Worm (Caenorhabditis elegans) whole organism, young adult: ENCODE measurements around the gene frpr-7.

ENCODE experiments used
- C17E4.6 ChIP-seq: fragments of 200-800 bp; sonication (Bioruptor generic); IDR thresholded peaks from 2 replicates; pipeline ENCODE4 v1.3.6; 2022; ENCODE audit warnings: missing genetic modification reagents, missing genetic modification characterization, missing compliant biosample characterization
- F39B2.1 ChIP-seq: fragments of 200-800 bp; sonication (Bioruptor generic); IDR thresholded peaks from 2 replicates; pipeline ENCODE4 v1.3.6; 2022; ENCODE audit warnings: missing genetic modification reagents, missing genetic modification characterization, missing compliant biosample characterization
- F49E8.2 ChIP-seq: sonication (generic microtip); optimal IDR thresholded peaks from 3 replicates; lab custom pipeline; 2017; ENCODE audit warnings: missing genetic modification characterization, mild to moderate bottlenecking, missing compliant biosample characterization, antibody characterized with exemption, moderate library complexity; ENCODE audit not compliant: insufficient read depth
- F55B11.4 ChIP-seq: sonication (generic microtip); optimal IDR thresholded peaks from 2 replicates; lab custom pipeline; 2016; ENCODE audit warnings: missing compliant biosample characterization, missing genetic modification characterization, borderline replicate concordance; ENCODE audit not compliant: insufficient read depth
- F57A8.1 ChIP-seq: fragments of 200-800 bp; sonication (Bioruptor generic); optimal IDR thresholded peaks from 2 replicates; lab custom pipeline; 2018; ENCODE audit warnings: mild to moderate bottlenecking, missing genetic modification characterization, moderate library complexity, missing compliant biosample characterization
- Y53G8AR.9 ChIP-seq: fragments of 200-800 bp; sonication (Bioruptor generic); conservative IDR thresholded peaks from 2 replicates; pipeline ENCODE4 v1.3.6; 2022; ENCODE audit warnings: missing genetic modification reagents, missing genetic modification characterization, missing compliant biosample characterization
- Y56A3A.18 ChIP-seq: fragments of 200-800 bp; sonication (Bioruptor generic); IDR thresholded peaks from 2 replicates; pipeline ENCODE4 v1.3.6; 2022; ENCODE audit warnings: missing genetic modification reagents, missing genetic modification characterization, missing compliant biosample characterization
- ZK185.1 ChIP-seq: sonication (generic microtip); optimal IDR thresholded peaks from 2 replicates; lab custom pipeline; 2016; ENCODE audit warnings: mild to moderate bottlenecking, missing genetic modification characterization, missing compliant biosample characterization; ENCODE audit not compliant: poor library complexity, severe bottlenecking
- akir-1 ChIP-seq: fragments of 200-800 bp; sonication (Bioruptor generic); optimal IDR thresholded peaks from 2 replicates; lab custom pipeline; 2018; ENCODE audit warnings: mild to moderate bottlenecking, missing genetic modification characterization, moderate library complexity, missing compliant biosample characterization
- ama-1 ChIP-seq, 3 experiments: fragments of 150-350 bp in 1 of 3; sonication (generic microtip) in 2 of 3; optimal IDR thresholded peaks; 2 replicates each; lab custom pipeline; 2014 to 2018; ENCODE audit warnings: missing biosample characterization in 2 of 3, missing genetic modification characterization in 2 of 3, missing genetic modification reagents in 2 of 3
- aptf-3 ChIP-seq: fragments of 200-800 bp; sonication (Bioruptor generic); IDR thresholded peaks from 2 replicates; pipeline ENCODE4 v1.3.6; 2022; ENCODE audit warnings: missing genetic modification characterization, missing compliant biosample characterization
- attf-3 ChIP-seq: fragments of 200-800 bp; sonication (Bioruptor generic); conservative IDR thresholded peaks from 2 replicates; pipeline ENCODE4 v1.3.6; 2022; ENCODE audit warnings: missing genetic modification reagents, missing genetic modification characterization, missing compliant biosample characterization
- bed-1 ChIP-seq: fragments of 200-800 bp; sonication (Bioruptor generic); IDR thresholded peaks from 2 replicates; pipeline ENCODE4 v1.3.6; 2022; ENCODE audit warnings: missing genetic modification reagents, missing genetic modification characterization, missing compliant biosample characterization
- bed-2 ChIP-seq: fragments of 200-800 bp; sonication (Bioruptor generic); IDR thresholded peaks from 2 replicates; pipeline ENCODE4 v1.3.6; 2022; ENCODE audit warnings: missing genetic modification reagents, missing genetic modification characterization, missing compliant biosample characterization
- cebp-1 ChIP-seq, 2 experiments: fragments of 200-800 bp in 1 of 2; sonication (Bioruptor generic) in 1 of 2; sonication (generic microtip) in 1 of 2; IDR thresholded peaks in 1 of 2; optimal IDR thresholded peaks in 1 of 2; 2 replicates each; pipeline versions ENCODE4 v1.3.6 to Lab custom; 2017 to 2022; ENCODE audit warnings: missing compliant biosample characterization in 2 of 2, missing genetic modification characterization in 2 of 2, mild to moderate bottlenecking in 1 of 2, missing genetic modification reagents in 1 of 2, moderate library complexity in 1 of 2
- cebp-2 ChIP-seq: fragments of 200-800 bp; sonication (Bioruptor generic); IDR thresholded peaks from 2 replicates; pipeline ENCODE4 v1.3.6; 2022; ENCODE audit warnings: missing genetic modification characterization, missing compliant biosample characterization
- ceh-27 ChIP-seq: fragments of 200-800 bp; sonication (Bioruptor generic); optimal IDR thresholded peaks from 2 replicates; lab custom pipeline; 2018; ENCODE audit warnings: mild to moderate bottlenecking, missing genetic modification characterization, moderate library complexity, missing compliant biosample characterization
- ceh-40 ChIP-seq: fragments of 200-800 bp; sonication (Bioruptor generic); IDR thresholded peaks from 2 replicates; pipeline ENCODE4 v1.3.6; 2022; ENCODE audit warnings: missing genetic modification characterization, missing compliant biosample characterization
- ceh-91 ChIP-seq: fragments of 200-800 bp; sonication (Bioruptor generic); IDR thresholded peaks from 2 replicates; pipeline ENCODE4 v1.3.6; 2022; ENCODE audit warnings: missing genetic modification reagents, missing genetic modification characterization, missing compliant biosample characterization
- dox-1 ChIP-seq: fragments of 200-800 bp; sonication (Bioruptor generic); IDR thresholded peaks from 2 replicates; pipeline ENCODE4 v1.3.6; 2022; ENCODE audit warnings: missing genetic modification reagents, missing genetic modification characterization, missing compliant biosample characterization
- ekl-4 ChIP-seq: fragments of 200-800 bp; sonication (Bioruptor generic); IDR thresholded peaks from 2 replicates; pipeline ENCODE4 v1.3.6; 2022; ENCODE audit warnings: missing genetic modification reagents, missing genetic modification characterization, missing compliant biosample characterization
- him-1 ChIP-seq: sonication (generic microtip); optimal IDR thresholded peaks from 2 replicates; lab custom pipeline; 2016; ENCODE audit warnings: missing genotype, missing genetic modification reagents, missing genetic modification characterization, missing compliant biosample characterization
- hsf-1 ChIP-seq: fragments of 200-800 bp; sonication (Bioruptor generic); IDR thresholded peaks from 2 replicates; pipeline ENCODE4 v1.3.6; 2022; ENCODE audit warnings: missing genetic modification reagents, missing genetic modification characterization, missing compliant biosample characterization
- lag-1 ChIP-seq: fragments of 200-800 bp; sonication (Bioruptor generic); IDR thresholded peaks from 2 replicates; pipeline ENCODE4 v1.3.6; 2022; ENCODE audit warnings: missing genetic modification reagents, missing genetic modification characterization, missing compliant biosample characterization
- lin-40 ChIP-seq: sonication (generic microtip); optimal IDR thresholded peaks from 2 replicates; lab custom pipeline; 2016; ENCODE audit warnings: missing genetic modification characterization, mild to moderate bottlenecking, missing compliant biosample characterization, missing genotype, missing genetic modification reagents
- lir-1 ChIP-seq: fragments of 200-800 bp; sonication (Bioruptor generic); conservative IDR thresholded peaks from 2 replicates; pipeline ENCODE4 v1.3.6; 2022; ENCODE audit warnings: missing genetic modification reagents, missing genetic modification characterization, missing compliant biosample characterization
- madf-10 ChIP-seq: sonication (generic microtip); optimal IDR thresholded peaks from 2 replicates; lab custom pipeline; 2016; ENCODE audit warnings: mild to moderate bottlenecking, missing genetic modification characterization, missing compliant biosample characterization
- madf-6 ChIP-seq: fragments of 200-800 bp; sonication (Bioruptor generic); IDR thresholded peaks from 2 replicates; pipeline ENCODE4 v1.3.6; 2022; ENCODE audit warnings: missing genetic modification reagents, missing genetic modification characterization, missing compliant biosample characterization
- mes-4 ChIP-seq: sonication (generic microtip); optimal IDR thresholded peaks from 2 replicates; lab custom pipeline; 2016; ENCODE audit warnings: missing genotype, missing genetic modification characterization, missing compliant biosample characterization
- nfyb-1 ChIP-seq: fragments of 200-800 bp; sonication (Bioruptor generic); IDR thresholded peaks from 2 replicates; pipeline ENCODE4 v1.3.6; 2022; ENCODE audit warnings: missing genetic modification reagents, missing genetic modification characterization, missing compliant biosample characterization
- nhr-80 ChIP-seq: sonication (generic microtip); optimal IDR thresholded peaks from 2 replicates; lab custom pipeline; 2016; ENCODE audit warnings: missing genetic modification characterization, missing compliant biosample characterization
- pha-4 ChIP-seq: fragments of 150-350 bp; sonication (generic microtip); optimal IDR thresholded peaks from 2 replicates; lab custom pipeline; 2014; ENCODE audit warnings: missing biosample characterization, missing genetic modification reagents, missing genetic modification characterization
- rcor-1 ChIP-seq: fragments of 200-800 bp; sonication (Bioruptor generic); IDR thresholded peaks from 2 replicates; pipeline ENCODE4 v1.3.6; 2022; ENCODE audit warnings: missing genetic modification reagents, missing genetic modification characterization, missing compliant biosample characterization
- rec-8 ChIP-seq, 2 experiments: sonication (generic microtip); optimal IDR thresholded peaks; 2 replicates each; lab custom pipeline; 2016; ENCODE audit warnings: mild to moderate bottlenecking in 2 of 2, missing genetic modification characterization in 2 of 2, missing genetic modification reagents in 2 of 2, missing genotype in 2 of 2, missing biosample characterization in 1 of 2, missing compliant biosample characterization in 1 of 2, moderate library complexity in 1 of 2
- snpc-3.4 ChIP-seq: sonication (generic microtip); optimal IDR thresholded peaks from 2 replicates; lab custom pipeline; 2017; ENCODE audit warnings: missing genetic modification characterization, mild to moderate bottlenecking, missing compliant biosample characterization, antibody characterized with exemption, moderate library complexity, missing genotype, missing genetic modification reagents
- tbx-9 ChIP-seq: sonication (generic microtip); optimal IDR thresholded peaks from 2 replicates; lab custom pipeline; 2016; ENCODE audit warnings: borderline replicate concordance, missing genetic modification characterization, inconsistent platforms, missing compliant biosample characterization
- unc-130 ChIP-seq: sonication (generic microtip); optimal IDR thresholded peaks from 2 replicates; lab custom pipeline; 2016; ENCODE audit warnings: missing genetic modification reagents, missing genetic modification characterization, missing compliant biosample characterization
- xnd-1 ChIP-seq: sonication (generic microtip); optimal IDR thresholded peaks from 2 replicates; lab custom pipeline; 2016; ENCODE audit warnings: missing genotype, missing genetic modification reagents, missing genetic modification characterization, missing compliant biosample characterization
- zfh-2 ChIP-seq: fragments of 200-800 bp; sonication (Bioruptor generic); conservative IDR thresholded peaks from 2 replicates; pipeline ENCODE4 v1.3.6; 2022; ENCODE audit warnings: missing genetic modification reagents, missing genetic modification characterization, missing compliant biosample characterization
- zim-3 ChIP-seq: sonication (generic microtip); optimal IDR thresholded peaks from 2 replicates; lab custom pipeline; 2017; ENCODE audit warnings: mild to moderate bottlenecking, missing genetic modification characterization, moderate library complexity, missing compliant biosample characterization
- ztf-18 ChIP-seq: sonication (generic microtip); optimal IDR thresholded peaks from 2 replicates; lab custom pipeline; 2016; ENCODE audit warnings: missing genotype, mild to moderate bottlenecking, missing genetic modification characterization, missing compliant biosample characterization
- ztf-25 ChIP-seq: fragments of 200-800 bp; sonication (Bioruptor generic); IDR thresholded peaks from 2 replicates; pipeline ENCODE4 v1.3.6; 2022; ENCODE audit warnings: missing genetic modification reagents, missing genetic modification characterization, missing compliant biosample characterization
- ztf-28 ChIP-seq: fragments of 200-800 bp; sonication (Bioruptor generic); IDR thresholded peaks from 2 replicates; pipeline ENCODE4 v1.3.6; 2022; ENCODE audit warnings: missing genetic modification reagents, missing genetic modification characterization, missing compliant biosample characterization
- ztf-6 ChIP-seq: fragments of 200-800 bp; sonication (Bioruptor generic); IDR thresholded peaks from 2 replicates; pipeline ENCODE4 v1.3.6; 2022; ENCODE audit warnings: missing genetic modification reagents, missing genetic modification characterization, missing compliant biosample characterization

Gene frpr-7

ce11 chrX:17545498-17545897 lies 34.2 kb downstream of the frpr-7 start (continued):
- TF ChIP-seq ZK185.1 (peak; percentile 54), lin-40 (tag; lab: Kevin White, UChicago) (peak; percentile 85), Y53G8AR.9 (GFP tag; lab: Robert Waterston, UW) (0 out of 2 replicates have a peak, but pooled peaks have one; percentile 22), ceh-27 (GFP tag; lab: Kevin White, UChicago) (peak; percentile 17), zfh-2 (GFP tag; lab: Robert Waterston, UW) (no peak), unc-130 (no peak), nhr-80 (tag; lab: Kevin White, UChicago) (peak; percentile 39), ekl-4 (GFP tag; lab: Robert Waterston, UW) (0 out of 2 replicates have a peak, but pooled peaks have one; percentile 32), akir-1 (GFP tag; lab: Kevin White, UChicago) (peak; percentile 7), rcor-1 (GFP tag; lab: Robert Waterston, UW) (0 out of 2 replicates have a peak, but pooled peaks have one; percentile 36), dox-1 (GFP tag; lab: Robert Waterston, UW) (peak; percentile 92), mes-4 (tag; lab: Kevin White, UChicago) (no peak), nfyb-1 (GFP tag; lab: Robert Waterston, UW) (0 out of 2 replicates have a peak, but pooled peaks have one; percentile 27)

DNA sequence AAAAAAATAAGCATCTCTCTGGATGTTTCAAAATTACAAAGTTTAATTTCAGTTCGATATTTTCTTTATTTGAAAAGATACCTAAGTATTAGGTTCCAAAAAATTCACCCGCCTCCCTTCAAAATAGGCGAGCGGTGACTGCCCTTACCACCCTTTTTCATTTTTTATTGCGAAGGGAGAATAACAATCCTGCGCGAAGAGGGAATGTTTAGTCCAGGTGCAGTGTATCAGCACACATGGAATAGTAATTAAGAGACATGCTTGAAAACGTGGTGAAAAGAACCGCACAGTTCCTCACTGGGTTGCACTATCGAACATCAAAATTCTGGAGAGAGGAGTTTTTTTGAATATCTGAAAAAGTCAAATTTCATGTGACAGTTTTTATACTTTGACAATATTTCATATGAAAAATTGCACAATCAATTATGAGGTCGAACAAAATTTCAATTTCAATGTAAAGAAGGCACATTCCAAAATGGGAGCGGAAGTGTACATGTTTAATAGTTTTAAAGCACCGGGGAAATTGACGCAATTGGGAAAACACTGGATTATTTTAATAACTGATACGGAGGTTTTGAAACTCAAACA lies 35.2 kb downstream of the frpr-7 start:
- TF ChIP-seq cebp-2 = peak; percentile 93; the same call in 1 of the 2 replicates
- no peak for TF ChIP-seq ama-1 (optimal IDR thresholded peaks at IDR 0.05; lab: Kevin White, UChicago)
- no peak for TF ChIP-seq ama-1 (GFP tag; optimal IDR thresholded peaks at IDR 0.05; lab: Kevin White, UChicago)
- no peak for TF ChIP-seq bed-2
- TF ChIP-seq madf-6 (GFP tag; lab: Robert Waterston, UW) = no peak
- no peak for TF ChIP-seq ztf-25 (GFP tag; lab: Robert Waterston, UW)
- no peak for TF ChIP-seq ztf-28 (GFP tag; lab: Robert Waterston, UW)
- no peak for TF ChIP-seq xnd-1 (tag; lab: Kevin White, UChicago)
- peak; percentile 60; the same call in 1 of the 2 replicates for TF ChIP-seq cebp-1 (GFP tag; IDR thresholded peaks at IDR 0.05; lab: Robert Waterston, UW)
- TF ChIP-seq cebp-1 (tag; optimal IDR thresholded peaks at IDR 0.05; lab: Kevin White, UChicago) = peak; percentile 84
- TF ChIP-seq aptf-3 (GFP tag; lab: Robert Waterston, UW) = no peak
- no peak for TF ChIP-seq F49E8.2 (tag; lab: Kevin White, UChicago)
- TF ChIP-seq Y56A3A.18 = peak; percentile 98
- peak; percentile 75 for TF ChIP-seq madf-10
- TF ChIP-seq hsf-1 (GFP tag; lab: Robert Waterston, UW) = no peak
- no peak for TF ChIP-seq ztf-18 (tag; lab: Kevin White, UChicago)
- no peak for TF ChIP-seq him-1 (tag; lab: Kevin White, UChicago)
- TF ChIP-seq zim-3 (tag; lab: Kevin White, UChicago) = no peak
- peak; percentile 49; the same call in 1 of the 2 replicates for TF ChIP-seq C17E4.6 (GFP tag; lab: Robert Waterston, UW)
- no peak for TF ChIP-seq F55B11.4 (tag; lab: Kevin White, UChicago)
- no peak for TF ChIP-seq tbx-9 (tag; lab: Kevin White, UChicago)
- no peak for TF ChIP-seq F39B2.1 (GFP tag; lab: Robert Waterston, UW)
- TF ChIP-seq F57A8.1 (GFP tag; lab: Kevin White, UChicago) = no peak
- no peak for TF ChIP-seq bed-1
- no peak for TF ChIP-seq snpc-3.4
- TF ChIP-seq ztf-6 = peak; percentile 90
- 0 out of 2 replicates have a peak, but pooled peaks have one; percentile 77 for TF ChIP-seq lag-1
- TF ChIP-seq unc-130 = no peak
- TF ChIP-seq ceh-40 (GFP tag; lab: Robert Waterston, UW) = no peak
- TF ChIP-seq rec-8 (tag; optimal IDR thresholded peaks at IDR 0.05; lab: Kevin White, UChicago) = no peak
- no peak for TF ChIP-seq pha-4 (tag; lab: Kevin White, UChicago)
- TF ChIP-seq ceh-27 (GFP tag; lab: Kevin White, UChicago) = peak; percentile 85
- no peak for TF ChIP-seq ceh-91 (GFP tag; lab: Robert Waterston, UW)
- peak; percentile 47; the same call in 1 of the 2 replicates for TF ChIP-seq attf-3 (GFP tag; lab: Robert Waterston, UW)
- TF ChIP-seq lir-1 (GFP tag; lab: Robert Waterston, UW) = peak; percentile 83
- peak; percentile 94 for TF ChIP-seq rcor-1 (GFP tag; lab: Robert Waterston, UW)
